Worm (Caenorhabditis elegans): Measurements from ENCODE around the gene srbc-42.

DNA sequence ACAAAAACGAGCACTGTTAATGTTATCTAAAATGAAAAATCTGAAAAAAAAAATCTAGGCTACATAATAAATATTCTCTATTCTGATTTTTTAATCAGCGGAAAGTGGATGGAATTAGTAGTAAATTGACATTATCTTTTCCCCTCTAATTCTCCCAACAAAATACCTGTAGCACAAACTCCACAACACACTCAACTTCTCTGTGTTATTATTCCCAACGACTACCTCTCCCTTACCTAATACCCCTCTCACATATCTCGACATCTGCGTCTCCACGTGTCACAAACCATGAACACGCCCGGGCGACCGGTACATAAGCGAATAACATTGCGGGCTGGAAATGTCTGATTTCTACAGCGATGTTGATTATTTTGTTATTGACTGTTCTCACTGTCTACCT lies 7.9 kb downstream of the srbc-42 start, which contains the start of gene cyp-33C2:
- TF ChIP-seq aly-2 (tag; optimal IDR thresholded peaks at IDR 0.05) (no peak), skn-1 (tag; optimal IDR thresholded peaks at IDR 0.05) (no peak), lin-13 (GFP tag; optimal IDR thresholded peaks at IDR 0.05) (no peak), nhr-77 (tag; optimal IDR thresholded peaks at IDR 0.05) (no peak), lsy-2 (tag; optimal IDR thresholded peaks at IDR 0.05) (no peak), zag-1 (tag; optimal IDR thresholded peaks at IDR 0.05) (no peak), fos-1 (tag; optimal IDR thresholded peaks at IDR 0.05) (no peak), nhr-237 (tag; optimal IDR thresholded peaks at IDR 0.05) (no peak), ztf-1 (GFP tag; conservative IDR thresholded peaks at IDR 0.05) (no peak), unc-62 (GFP tag; optimal IDR thresholded peaks at IDR 0.05) (no peak), nhr-25 (tag; optimal IDR thresholded peaks at IDR 0.05) (no peak), ceh-16 (tag; optimal IDR thresholded peaks at IDR 0.05) (no peak), mdl-1 (tag; optimal IDR thresholded peaks at IDR 0.05) (no peak), unc-39 (tag; optimal IDR thresholded peaks at IDR 0.05) (no peak)

Data from whole organism, L2 larva.